Worm (Caenorhabditis elegans) whole organism, late embryonic: ENCODE measurements around the gene E04D5.4.

ENCODE experiments used
- ceh-14 ChIP-seq: sonication (generic microtip); optimal IDR thresholded peaks from 2 replicates; lab custom pipeline; 2016; ENCODE audit warnings: missing genotype, missing genetic modification characterization, missing compliant biosample characterization
- ceh-9 ChIP-seq: sonication (generic microtip); optimal IDR thresholded peaks from 2 replicates; lab custom pipeline; 2016; ENCODE audit warnings: mild to moderate bottlenecking, missing genetic modification characterization, inconsistent platforms, missing compliant biosample characterization
- eyg-1 ChIP-seq: sonication (generic microtip); optimal IDR thresholded peaks from 2 replicates; lab custom pipeline; 2016; ENCODE audit warnings: missing genotype, missing genetic modification characterization, missing compliant biosample characterization
- fkh-10 ChIP-seq: fragments of 150-350 bp; optimal IDR thresholded peaks from 2 replicates; lab custom pipeline; 2014; ENCODE audit warnings: missing biosample characterization, missing genetic modification reagents, missing genetic modification characterization
- lin-11 ChIP-seq: fragments of 200-800 bp; sonication (Bioruptor generic); optimal IDR thresholded peaks from 2 replicates; lab custom pipeline; 2018; ENCODE audit warnings: mild to moderate bottlenecking, missing genetic modification characterization, missing compliant biosample characterization
- pqm-1 ChIP-seq: sonication (generic microtip); optimal IDR thresholded peaks from 2 replicates; lab custom pipeline; 2016; ENCODE audit warnings: missing genetic modification characterization, missing compliant biosample characterization
- pros-1 ChIP-seq: fragments of 150-350 bp; optimal IDR thresholded peaks from 2 replicates; lab custom pipeline; 2014; ENCODE audit warnings: missing biosample characterization, missing genetic modification reagents, missing genetic modification characterization
- rnt-1 ChIP-seq: sonication (generic microtip); optimal IDR thresholded peaks from 2 replicates; lab custom pipeline; 2016; ENCODE audit warnings: missing genetic modification characterization, missing compliant biosample characterization
- ttx-3 ChIP-seq: sonication (generic microtip); optimal IDR thresholded peaks from 2 replicates; lab custom pipeline; 2016; ENCODE audit warnings: missing genetic modification reagents, missing genetic modification characterization, missing compliant biosample characterization

- TF ChIP-seq eyg-1 (tag; lab: Kevin White, UChicago) = no peak
- no peak for TF ChIP-seq pros-1 (tag; lab: Kevin White, UChicago)
- no peak for TF ChIP-seq rnt-1 (tag; lab: Kevin White, UChicago)
- TF ChIP-seq ceh-9 = no peak
- TF ChIP-seq ttx-3 (tag; lab: Kevin White, UChicago) = no peak
- no peak for TF ChIP-seq ceh-14 (tag; lab: Kevin White, UChicago)
- no peak for TF ChIP-seq fkh-10 (GFP tag; lab: Kevin White, UChicago)
- TF ChIP-seq lin-11 (tag; lab: Kevin White, UChicago) = no peak
- no peak for TF ChIP-seq pqm-1 (tag; lab: Kevin White, UChicago)
Observed at ce11 chrII:10476039-10476438, 36.0 kb downstream of the E04D5.4 start, which contains the start of gene clec-58.
